Fruit fly (Drosophila melanogaster) whole organism, adult: Measurements from ENCODE around the gene Ho.

Experiments used
- CG11617 ChIP-seq: fragments of 200-800 bp; sonication (Bioruptor generic); optimal IDR thresholded peaks from 2 replicates; lab custom pipeline; 2017; ENCODE audit warnings: mild to moderate bottlenecking, missing biosample characterization, missing genetic modification reagents, missing genetic modification characterization
- CG12768 ChIP-seq: fragments of 200-800 bp; sonication (Bioruptor generic); optimal IDR thresholded peaks from 2 replicates; lab custom pipeline; 2017; ENCODE audit warnings: missing biosample characterization, missing genetic modification characterization, mild to moderate bottlenecking, moderate library complexity, missing genetic modification reagents
- CG14711 ChIP-seq: fragments of 200-800 bp; sonication (Bioruptor generic); optimal IDR thresholded peaks from 2 replicates; lab custom pipeline; 2018; ENCODE audit warnings: missing biosample characterization, mild to moderate bottlenecking, missing genetic modification characterization, moderate library complexity
- CG1620 ChIP-seq: fragments of 200-800 bp; sonication (Bioruptor generic); optimal IDR thresholded peaks from 2 replicates; lab custom pipeline; 2016; ENCODE audit warnings: missing biosample characterization, missing genetic modification characterization
- CG33017 ChIP-seq: fragments of 200-800 bp; sonication (Bioruptor generic); optimal IDR thresholded peaks from 2 replicates; lab custom pipeline; 2018; ENCODE audit warnings: missing biosample characterization, mild to moderate bottlenecking, missing genetic modification characterization, moderate library complexity
- CG5204 ChIP-seq: fragments of 200-800 bp; sonication (Bioruptor generic); optimal IDR thresholded peaks from 2 replicates; lab custom pipeline; 2016; ENCODE audit warnings: missing biosample characterization, missing genetic modification characterization
- CG7045 ChIP-seq: fragments of 200-800 bp; sonication (Bioruptor generic); optimal IDR thresholded peaks from 2 replicates; lab custom pipeline; 2017; ENCODE audit warnings: missing biosample characterization, mild to moderate bottlenecking, missing genetic modification characterization
- CG7101 ChIP-seq: fragments of 200-800 bp; sonication (Bioruptor generic); optimal IDR thresholded peaks from 2 replicates; lab custom pipeline; 2018; ENCODE audit warnings: missing biosample characterization, mild to moderate bottlenecking, missing genetic modification characterization, moderate library complexity
- Clk ChIP-seq: fragments of 200-800 bp; sonication (Bioruptor generic); optimal IDR thresholded peaks from 2 replicates; lab custom pipeline; 2017; ENCODE audit warnings: missing biosample characterization, missing genetic modification characterization
- Crg-1 ChIP-seq: fragments of 200-800 bp; sonication (Bioruptor generic); optimal IDR thresholded peaks from 2 replicates; lab custom pipeline; 2016; ENCODE audit warnings: missing biosample characterization, missing genetic modification characterization
- Hr96 ChIP-seq: fragments of 200-800 bp; sonication (Bioruptor generic); optimal IDR thresholded peaks from 2 replicates; lab custom pipeline; 2016; ENCODE audit warnings: missing biosample characterization, missing genetic modification characterization
- Mnt ChIP-seq: fragments of 200-800 bp; sonication (Bioruptor generic); optimal IDR thresholded peaks from 2 replicates; lab custom pipeline; 2016; ENCODE audit warnings: missing biosample characterization, mild to moderate bottlenecking, missing genetic modification characterization
- bab1 ChIP-seq: fragments of 200-800 bp; sonication (Bioruptor generic); optimal IDR thresholded peaks from 3 replicates; lab custom pipeline; 2019; ENCODE audit warnings: missing biosample characterization, mild to moderate bottlenecking, missing genetic modification characterization, moderate library complexity
- cic ChIP-seq: fragments of 200-800 bp; sonication (Bioruptor generic); optimal IDR thresholded peaks from 2 replicates; lab custom pipeline; 2017; ENCODE audit warnings: missing biosample characterization, mild to moderate bottlenecking, missing genetic modification characterization, moderate library complexity
- cnc ChIP-seq, 2 experiments: fragments of >200 bp; optimal IDR thresholded peaks; 2 replicates each; lab custom pipeline; 2017
- kay ChIP-seq: fragments of 200-800 bp; sonication (Bioruptor generic); peaks from one replicate; lab custom pipeline; 2016; ENCODE audit warnings: missing biosample characterization, missing genetic modification characterization, borderline replicate concordance
- ovo ChIP-seq: fragments of 200-800 bp; sonication (Bioruptor generic); optimal IDR thresholded peaks from 2 replicates; lab custom pipeline; 2016; ENCODE audit warnings: missing biosample characterization, missing genetic modification characterization
- pad ChIP-seq: fragments of 200-800 bp; sonication (Bioruptor generic); optimal IDR thresholded peaks from 3 replicates; lab custom pipeline; 2017; ENCODE audit warnings: missing biosample characterization, missing genetic modification characterization, mild to moderate bottlenecking, moderate library complexity, missing genetic modification reagents
- tj ChIP-seq: fragments of 200-800 bp; sonication (Bioruptor generic); optimal IDR thresholded peaks from 3 replicates; lab custom pipeline; 2017; ENCODE audit warnings: missing biosample characterization, mild to moderate bottlenecking, missing genetic modification characterization, moderate library complexity
- toe ChIP-seq: fragments of 200-800 bp; sonication (Bioruptor generic); optimal IDR thresholded peaks from 2 replicates; lab custom pipeline; 2016; ENCODE audit warnings: missing biosample characterization, missing genetic modification characterization

Gene Ho

dm6 chr3R:11661187-11661586 is 18.4 kb upstream of the Ho start:
- TF ChIP-seq tj (GFP tag; lab: Kevin White, UChicago) = peak; percentile 28
- TF ChIP-seq CG7045 (GFP tag; lab: Kevin White, UChicago) = no peak

dm6 chr3R:11661712-11662111 is 17.8 kb upstream of the Ho start:
- no peak for TF ChIP-seq CG12768 (GFP tag; lab: Kevin White, UChicago)
- peak; percentile 77 for TF ChIP-seq bab1 (GFP tag; lab: Kevin White, UChicago)
- TF ChIP-seq CG7045 (GFP tag; lab: Kevin White, UChicago) = no peak
- TF ChIP-seq Mnt (GFP tag; lab: Kevin White, UChicago) = no peak
- TF ChIP-seq Hr96 (GFP tag; lab: Kevin White, UChicago) = no peak
- TF ChIP-seq pad = no peak

- no peak for TF ChIP-seq CG11617
- TF ChIP-seq CG1620 (GFP tag; lab: Kevin White, UChicago) = no peak
- TF ChIP-seq Hr96 (GFP tag; lab: Kevin White, UChicago) = no peak
- no peak for TF ChIP-seq CG33017 (tag; lab: Kevin White, UChicago)
- TF ChIP-seq toe (GFP tag; lab: Kevin White, UChicago) = no peak
- TF ChIP-seq tj (GFP tag; lab: Kevin White, UChicago) = no peak
These were observed 16.9 kb upstream of the Ho start for dm6 chr3R:11662617-11663016.

dm6 chr3R:11663441-11663840 is 16.1 kb upstream of the Ho start:
- TF ChIP-seq cic (GFP tag; lab: Kevin White, UChicago) (no peak), CG33017 (tag; lab: Kevin White, UChicago) (no peak), CG7045 (GFP tag; lab: Kevin White, UChicago) (no peak), bab1 (GFP tag; lab: Kevin White, UChicago) (no peak), CG14711 (tag; lab: Kevin White, UChicago) (no peak), CG12768 (GFP tag; lab: Kevin White, UChicago) (no peak), CG5204 (GFP tag; lab: Kevin White, UChicago) (no peak), Mnt (GFP tag; lab: Kevin White, UChicago) (no peak), CG1620 (GFP tag; lab: Kevin White, UChicago) (no peak), cnc (optimal IDR thresholded peaks at IDR 0.05; lab: Kevin White, UChicago) (no peak), toe (GFP tag; lab: Kevin White, UChicago) (no peak), CG7101 (tag; lab: Kevin White, UChicago) (no peak), Hr96 (GFP tag; lab: Kevin White, UChicago) (no peak), kay (GFP tag; lab: Kevin White, UChicago) (no peak), Clk (no peak)

dm6 chr3R:11665508-11665907 is 14.0 kb upstream of the Ho start:
- no peak for TF ChIP-seq Crg-1
- TF ChIP-seq cnc (optimal IDR thresholded peaks at IDR 0.05; lab: Kevin White, UChicago) = no peak
- TF ChIP-seq bab1 (GFP tag; lab: Kevin White, UChicago) = peak; percentile 47

- TF ChIP-seq ovo (GFP tag; lab: Kevin White, UChicago) = no peak
- TF ChIP-seq Hr96 (GFP tag; lab: Kevin White, UChicago) = no peak
- peak; percentile 88 for TF ChIP-seq kay (GFP tag; lab: Kevin White, UChicago)
- TF ChIP-seq Crg-1 = no peak
- TF ChIP-seq CG7101 (tag; lab: Kevin White, UChicago) = no peak
- TF ChIP-seq tj (GFP tag; lab: Kevin White, UChicago) = no peak
- TF ChIP-seq Clk = no peak
- peak; percentile 25 for TF ChIP-seq CG12768 (GFP tag; lab: Kevin White, UChicago)
- no peak for TF ChIP-seq toe (GFP tag; lab: Kevin White, UChicago)
- TF ChIP-seq CG33017 (tag; lab: Kevin White, UChicago) = no peak
- TF ChIP-seq bab1 (GFP tag; lab: Kevin White, UChicago) = no peak
- no peak for TF ChIP-seq CG1620 (GFP tag; lab: Kevin White, UChicago)
- no peak for TF ChIP-seq pad
- peak; percentile 8 for TF ChIP-seq CG7045 (GFP tag; lab: Kevin White, UChicago)
- TF ChIP-seq cnc (optimal IDR thresholded peaks at IDR 0.05; lab: Kevin White, UChicago) = no peak
- TF ChIP-seq CG14711 (tag; lab: Kevin White, UChicago) = no peak
- peak; percentile 53 for TF ChIP-seq cic (GFP tag; lab: Kevin White, UChicago)
- TF ChIP-seq CG5204 (GFP tag; lab: Kevin White, UChicago) = no peak
- TF ChIP-seq CG11617 = no peak
- peak; percentile 11 for TF ChIP-seq Mnt (GFP tag; lab: Kevin White, UChicago)
These were observed 13.4 kb upstream of the Ho start for dm6 chr3R:11665925-11666687.
